Fruit fly (Drosophila melanogaster) S2 (cell line): ENCODE results near the gene CG13404.

Source experiments
- CG8478 ChIP-seq: fragments of >200 bp; optimal IDR thresholded peaks from 2 replicates; lab custom pipeline; 2018
- CTCF ChIP-seq, 2 experiments: fragments of >200 bp; optimal IDR thresholded peaks; 2 replicates each; lab custom pipeline; 2018

- no peak for TF ChIP-seq CTCF (optimal IDR thresholded peaks at IDR 0.05; lab: Kevin White, UChicago)
- no peak for TF ChIP-seq CG8478
Observed at dm6 chrX:14260863-14261262, 5.2 kb downstream of the CG13404 start, which contains the start of the genes CG46317 and Tat.
